Fruit fly (Drosophila melanogaster) Kc167 (cell line): ENCODE measurements around the gene CG17666.

Source experiments
- Myc ChIP-seq: fragments of >200 bp; optimal IDR thresholded peaks from 2 replicates; lab custom pipeline; 2017; ENCODE audit warnings: missing external identifiers
- ttk ChIP-seq: sonication (Bioruptor generic); optimal IDR thresholded peaks from 2 replicates; lab custom pipeline; 2017; ENCODE audit warnings: missing external identifiers

- TF ChIP-seq ttk (lab: Kevin White, UChicago) (no peak), Myc (lab: Kevin White, UChicago) (no peak)
Observed at dm6 chr3L:12745121-12745770, 35.9 kb upstream of the CG17666 start, which contains the start of gene CG32109.
